Worm (Caenorhabditis elegans): Measurements from ENCODE around the gene clx-1.

- TF ChIP-seq ama-1 (optimal IDR thresholded peaks at IDR 0.05) (no peak), ama-1 (GFP tag; optimal IDR thresholded peaks at IDR 0.05) (no peak), pha-4 (tag; optimal IDR thresholded peaks at IDR 0.05) (no peak), F37B4.10 (GFP tag; IDR thresholded peaks at IDR 0.05) (no peak), egrh-3 (GFP tag; IDR thresholded peaks at IDR 0.05) (no peak), F57C9.4 (tag; optimal IDR thresholded peaks at IDR 0.05) (no peak), mel-28 (tag; optimal IDR thresholded peaks at IDR 0.05; ENCODE audit: borderline replicate concordance) (no peak), unc-62 (GFP tag; optimal IDR thresholded peaks at IDR 0.05) (no peak), ztf-6 (GFP tag; IDR thresholded peaks at IDR 0.05) (no peak), hlh-26 (GFP tag; conservative IDR thresholded peaks at IDR 0.05) (no peak), lag-1 (GFP tag; IDR thresholded peaks at IDR 0.05) (no peak), snpc-1.3 (tag; optimal IDR thresholded peaks at IDR 0.05; ENCODE audit: insufficient read depth) (peak; percentile 58), atf-7 (tag; optimal IDR thresholded peaks at IDR 0.05) (no peak), dpl-1 (GFP tag; optimal IDR thresholded peaks at IDR 0.05) (no peak)
Measured at ce11 chrIV:7785506-7786065, 51.1 kb downstream of the clx-1 start, which contains the start of gene tag-322.
